Fruit fly (Drosophila melanogaster) whole organism, embryonic: ENCODE measurements around the gene TwdlX.

ENCODE experiments used
- MBD-R2 ChIP-seq: fragments of 200-800 bp; sonication (Bioruptor generic); IDR thresholded peaks from 2 replicates; pipeline ENCODE4 v1.3.6; 2022; ENCODE audit warnings: missing biosample characterization, missing genetic modification characterization
- maf-S ChIP-seq: fragments of 200-800 bp; sonication (Bioruptor generic); optimal IDR thresholded peaks from 2 replicates; lab custom pipeline; 2016; ENCODE audit warnings: missing biosample characterization, missing genetic modification characterization

dm6 chrX:16693805-16694387, 37.0 kb upstream of the TwdlX start:
- TF ChIP-seq MBD-R2 (GFP tag; lab: Robert Waterston, UW) (no peak), maf-S (no peak)
